Fruit fly (Drosophila melanogaster) whole organism, prepupa: ENCODE measurements around the gene CG32344.

Source experiments
- CG10631 ChIP-seq: fragments of 200-800 bp; sonication (Bioruptor generic); optimal IDR thresholded peaks from 2 replicates; lab custom pipeline; 2016; ENCODE audit warnings: missing biosample characterization, missing genetic modification characterization
- CG10669 ChIP-seq: fragments of 200-800 bp; sonication (Bioruptor generic); optimal IDR thresholded peaks from 3 replicates; lab custom pipeline; 2018; ENCODE audit warnings: missing biosample characterization, mild to moderate bottlenecking, missing genetic modification characterization, moderate library complexity
- CG11294 ChIP-seq: fragments of 200-800 bp; sonication (Bioruptor generic); IDR thresholded peaks from 2 replicates; pipeline ENCODE4 v1.3.6; 2022; ENCODE audit warnings: missing biosample characterization, missing genetic modification characterization
- CG11762 ChIP-seq: fragments of 200-800 bp; sonication (Bioruptor generic); optimal IDR thresholded peaks from 3 replicates; lab custom pipeline; 2016; ENCODE audit warnings: missing biosample characterization, missing genetic modification characterization; ENCODE audit not compliant: insufficient read depth
- CG11902 ChIP-seq: fragments of 200-800 bp; sonication (Bioruptor generic); optimal IDR thresholded peaks from 3 replicates; lab custom pipeline; 2016; ENCODE audit warnings: missing biosample characterization, missing genetic modification characterization
- CG15336 ChIP-seq: fragments of 200-800 bp; sonication (Bioruptor generic); IDR thresholded peaks from 2 replicates; pipeline ENCODE4 v1.3.6; 2022; ENCODE audit warnings: missing biosample characterization, missing genetic modification characterization
- CG1621 ChIP-seq: fragments of 200-800 bp; sonication (Bioruptor generic); optimal IDR thresholded peaks from 3 replicates; lab custom pipeline; 2018; ENCODE audit warnings: missing biosample characterization, mild to moderate bottlenecking, missing genetic modification characterization
- CG16779 ChIP-seq: fragments of 200-800 bp; sonication (Bioruptor generic); optimal IDR thresholded peaks from 3 replicates; lab custom pipeline; 2017; ENCODE audit warnings: missing biosample characterization, mild to moderate bottlenecking, missing genetic modification characterization
- CG3032 ChIP-seq: fragments of 200-800 bp; optimal IDR thresholded peaks from 2 replicates; lab custom pipeline; 2019; ENCODE audit warnings: missing biosample characterization, mild to moderate bottlenecking, missing genetic modification characterization, moderate library complexity
- CG32006 ChIP-seq: fragments of 200-800 bp; sonication (Bioruptor generic); optimal IDR thresholded peaks from 3 replicates; lab custom pipeline; 2017; ENCODE audit warnings: missing biosample characterization, mild to moderate bottlenecking, missing genetic modification characterization
- CG34406 ChIP-seq: fragments of 200-800 bp; sonication (Bioruptor generic); optimal IDR thresholded peaks from 3 replicates; lab custom pipeline; 2016; ENCODE audit warnings: missing biosample characterization, missing genetic modification characterization
- CG3919 ChIP-seq: fragments of 200-800 bp; sonication (Bioruptor generic); optimal IDR thresholded peaks from 3 replicates; lab custom pipeline; 2016; ENCODE audit warnings: missing biosample characterization, missing genetic modification characterization
- CG4318 ChIP-seq: fragments of 200-800 bp; sonication (Bioruptor generic); optimal IDR thresholded peaks from 3 replicates; lab custom pipeline; 2017; ENCODE audit warnings: missing biosample characterization, mild to moderate bottlenecking, missing genetic modification characterization
- CG6276 ChIP-seq: fragments of 200-800 bp; sonication (Bioruptor generic); optimal IDR thresholded peaks from 2 replicates; lab custom pipeline; 2017; ENCODE audit warnings: missing biosample characterization, mild to moderate bottlenecking, missing genetic modification characterization
- CG6792 ChIP-seq: fragments of 200-800 bp; sonication (Bioruptor generic); optimal IDR thresholded peaks from 3 replicates; lab custom pipeline; 2016; ENCODE audit warnings: missing biosample characterization, missing genetic modification characterization
- CG6808 ChIP-seq: fragments of 200-800 bp; sonication (Bioruptor generic); optimal IDR thresholded peaks from 3 replicates; lab custom pipeline; 2017; ENCODE audit warnings: missing biosample characterization, missing genetic modification characterization, mild to moderate bottlenecking, moderate library complexity, missing genetic modification reagents
- CG6854 ChIP-seq: fragments of 200-800 bp; sonication (Bioruptor generic); optimal IDR thresholded peaks from 2 replicates; lab custom pipeline; 2017; ENCODE audit warnings: missing biosample characterization, mild to moderate bottlenecking, missing genetic modification characterization
- CG7368 ChIP-seq: fragments of 200-800 bp; sonication (Bioruptor generic); optimal IDR thresholded peaks from 3 replicates; lab custom pipeline; 2016; ENCODE audit warnings: missing biosample characterization, missing genetic modification characterization
- CG8119 ChIP-seq: fragments of 200-800 bp; sonication (Bioruptor generic); IDR thresholded peaks from 3 replicates; pipeline ENCODE4 v1.3.6; 2022; ENCODE audit warnings: missing biosample characterization, missing genetic modification characterization
- CG8319 ChIP-seq: fragments of 200-800 bp; sonication (Bioruptor generic); optimal IDR thresholded peaks from 3 replicates; lab custom pipeline; 2016; ENCODE audit warnings: missing biosample characterization, missing genetic modification characterization
- CG8632 ChIP-seq: fragments of 200-800 bp; sonication (Bioruptor generic); optimal IDR thresholded peaks from 3 replicates; lab custom pipeline; 2016; ENCODE audit warnings: missing biosample characterization, missing genetic modification characterization
- CG9139 ChIP-seq: fragments of 200-800 bp; sonication (Bioruptor generic); optimal IDR thresholded peaks from 3 replicates; lab custom pipeline; 2017; ENCODE audit warnings: missing biosample characterization, mild to moderate bottlenecking, missing genetic modification characterization
- Eip75B ChIP-seq: fragments of 200-800 bp; sonication (Bioruptor generic); optimal IDR thresholded peaks from 3 replicates; lab custom pipeline; 2016; ENCODE audit warnings: missing biosample characterization, missing genetic modification characterization
- Eip78C ChIP-seq: fragments of 200-800 bp; sonication (Bioruptor generic); peaks from one replicate; lab custom pipeline; 2016; ENCODE audit warnings: missing biosample characterization, missing genetic modification characterization
- Eip93F ChIP-seq: fragments of 200-800 bp; sonication (Bioruptor generic); optimal IDR thresholded peaks from 2 replicates; lab custom pipeline; 2016; ENCODE audit warnings: missing biosample characterization, mild to moderate bottlenecking, missing genetic modification characterization
- Ets21C ChIP-seq: fragments of 200-800 bp; sonication (Bioruptor generic); optimal IDR thresholded peaks from 3 replicates; lab custom pipeline; 2016; ENCODE audit warnings: missing biosample characterization, missing genetic modification characterization
- Gug ChIP-seq: fragments of 200-800 bp; sonication (Bioruptor generic); IDR thresholded peaks from 2 replicates; pipeline ENCODE4 v1.3.6; 2022; ENCODE audit warnings: missing biosample characterization, missing genetic modification characterization
- Hr38 ChIP-seq: sonication (Bioruptor generic); optimal IDR thresholded peaks from 2 replicates; lab custom pipeline; 2016; ENCODE audit warnings: missing biosample characterization, missing genetic modification characterization
- Hr39 ChIP-seq: fragments of 200-800 bp; sonication (Bioruptor generic); optimal IDR thresholded peaks from 2 replicates; lab custom pipeline; 2016; ENCODE audit warnings: missing biosample characterization, missing genetic modification characterization
- Hr4 ChIP-seq: fragments of 200-800 bp; sonication (Bioruptor generic); optimal IDR thresholded peaks from 3 replicates; lab custom pipeline; 2016; ENCODE audit warnings: missing biosample characterization, missing genetic modification characterization
- Lpt ChIP-seq: fragments of 200-800 bp; sonication (Bioruptor generic); optimal IDR thresholded peaks from 3 replicates; lab custom pipeline; 2016; ENCODE audit warnings: missing biosample characterization, missing genetic modification characterization
- OdsH ChIP-seq: fragments of 200-800 bp; sonication (Bioruptor generic); optimal IDR thresholded peaks from 3 replicates; lab custom pipeline; 2016; ENCODE audit warnings: missing biosample characterization, missing genetic modification characterization
- Smox ChIP-seq: fragments of 200-800 bp; sonication (Bioruptor generic); optimal IDR thresholded peaks from 3 replicates; lab custom pipeline; 2016; ENCODE audit warnings: missing biosample characterization, missing genetic modification characterization
- Sox102F ChIP-seq: fragments of 200-800 bp; sonication (Bioruptor generic); optimal IDR thresholded peaks from 2 replicates; lab custom pipeline; 2016; ENCODE audit warnings: missing biosample characterization, mild to moderate bottlenecking, missing genetic modification characterization
- Sox14 ChIP-seq: fragments of 200-800 bp; sonication (Bioruptor generic); optimal IDR thresholded peaks from 3 replicates; lab custom pipeline; 2016; ENCODE audit warnings: missing biosample characterization, missing genetic modification characterization
- Sox15 ChIP-seq: fragments of 200-800 bp; sonication (Bioruptor generic); optimal IDR thresholded peaks from 3 replicates; lab custom pipeline; 2016; ENCODE audit warnings: missing biosample characterization, missing genetic modification characterization
- acj6 ChIP-seq: fragments of 200-800 bp; sonication (Bioruptor generic); optimal IDR thresholded peaks from 3 replicates; lab custom pipeline; 2016; ENCODE audit warnings: missing biosample characterization, missing genetic modification characterization
- cyc ChIP-seq: fragments of 200-800 bp; sonication (Bioruptor generic); optimal IDR thresholded peaks from 3 replicates; lab custom pipeline; 2016; ENCODE audit warnings: missing biosample characterization, missing genetic modification characterization
- dsx ChIP-seq: fragments of 200-800 bp; optimal IDR thresholded peaks from 3 replicates; lab custom pipeline; 2019; ENCODE audit warnings: missing biosample characterization, mild to moderate bottlenecking, missing genetic modification characterization, moderate library complexity; ENCODE audit not compliant: poor library complexity, severe bottlenecking
- eg ChIP-seq: fragments of 200-800 bp; sonication (Bioruptor generic); IDR thresholded peaks from 3 replicates; pipeline ENCODE4 v1.3.6; 2022; ENCODE audit warnings: missing biosample characterization, missing genetic modification characterization
- esn ChIP-seq: fragments of 200-800 bp; sonication (Bioruptor generic); optimal IDR thresholded peaks from 2 replicates; lab custom pipeline; 2016; ENCODE audit warnings: missing biosample characterization, mild to moderate bottlenecking, missing genetic modification characterization, moderate library complexity
- fd85E ChIP-seq: fragments of 200-800 bp; sonication (Bioruptor generic); optimal IDR thresholded peaks from 3 replicates; lab custom pipeline; 2016; ENCODE audit warnings: missing biosample characterization, missing genetic modification characterization
- fkh ChIP-seq: fragments of 200-800 bp; sonication (Bioruptor generic); optimal IDR thresholded peaks from 3 replicates; lab custom pipeline; 2017; ENCODE audit warnings: missing biosample characterization, mild to moderate bottlenecking, missing genetic modification characterization, moderate library complexity
- lz ChIP-seq: fragments of 200-800 bp; sonication (Bioruptor generic); optimal IDR thresholded peaks from 3 replicates; lab custom pipeline; 2016; ENCODE audit warnings: missing biosample characterization, missing genetic modification characterization
- net ChIP-seq: fragments of 200-800 bp; sonication (Bioruptor generic); optimal IDR thresholded peaks from 3 replicates; lab custom pipeline; 2016; ENCODE audit warnings: missing biosample characterization, missing genetic modification characterization
- pdm3 ChIP-seq: fragments of 200-800 bp; sonication (Bioruptor generic); optimal IDR thresholded peaks from 3 replicates; lab custom pipeline; 2016; ENCODE audit warnings: missing biosample characterization, missing genetic modification characterization
- salr ChIP-seq, 2 experiments: fragments of 200-800 bp; sonication (Bioruptor generic); optimal IDR thresholded peaks; 3 replicates each; lab custom pipeline; 2016 to 2018; ENCODE audit warnings: missing biosample characterization in 2 of 2, missing genetic modification characterization in 2 of 2, mild to moderate bottlenecking in 1 of 2
- spab ChIP-seq: fragments of 200-800 bp; sonication (Bioruptor generic); optimal IDR thresholded peaks from 2 replicates; lab custom pipeline; 2017; ENCODE audit warnings: missing biosample characterization, mild to moderate bottlenecking, missing genetic modification characterization, missing genetic modification reagents
- ss ChIP-seq, 2 experiments: fragments of 200-800 bp; sonication (Bioruptor generic); optimal IDR thresholded peaks; 2 replicates in 1 of 2; 3 replicates in 1 of 2; lab custom pipeline; 2017 to 2018; ENCODE audit warnings: mild to moderate bottlenecking in 2 of 2, missing biosample characterization in 2 of 2, missing genetic modification characterization in 2 of 2, moderate library complexity in 1 of 2
- svp ChIP-seq: fragments of 200-800 bp; sonication (Bioruptor generic); peaks from one replicate; lab custom pipeline; 2016; ENCODE audit warnings: missing biosample characterization, missing genetic modification characterization
- topi ChIP-seq: fragments of 200-800 bp; sonication (Bioruptor generic); optimal IDR thresholded peaks from 3 replicates; lab custom pipeline; 2016; ENCODE audit warnings: missing biosample characterization, missing genetic modification characterization
- vri ChIP-seq: fragments of 200-800 bp; sonication (Bioruptor generic); optimal IDR thresholded peaks from 3 replicates; lab custom pipeline; 2016; ENCODE audit warnings: missing biosample characterization, mild to moderate bottlenecking, missing genetic modification characterization

The CG32344 gene

dm6 chr3L:271501-272249 is 52.8 kb downstream of the CG32344 start:
- TF ChIP-seq cyc (GFP tag; lab: Kevin White, UChicago) (no peak), dsx (GFP tag; lab: Kevin White, UChicago) (no peak), esn (GFP tag; lab: Kevin White, UChicago) (no peak), Lpt (peak; percentile 38), CG10669 (GFP tag; lab: Kevin White, UChicago) (no peak), eg (GFP tag; lab: Robert Waterston, UW) (peak; percentile 46; the same call in 2 of the 3 replicates), fkh (no peak), Sox15 (GFP tag; lab: Kevin White, UChicago) (no peak), CG3919 (GFP tag; lab: Kevin White, UChicago) (no peak), CG16779 (no peak), Hr39 (no peak), CG10631 (no peak), Eip93F (GFP tag; lab: Kevin White, UChicago) (peak; percentile 17), CG7368 (no peak), CG15336 (GFP tag; lab: Robert Waterston, UW) (no peak), topi (no peak), CG6276 (GFP tag; lab: Kevin White, UChicago) (no peak), acj6 (no peak), pdm3 (GFP tag; lab: Kevin White, UChicago) (no peak), CG3032 (tag; lab: Kevin White, UChicago) (no peak), CG1621 (peak; percentile 52), Hr4 (GFP tag; lab: Kevin White, UChicago) (no peak), lz (GFP tag; lab: Kevin White, UChicago) (no peak), fd85E (GFP tag; lab: Kevin White, UChicago) (no peak), CG11762 (GFP tag; lab: Kevin White, UChicago) (no peak), CG6792 (GFP tag; lab: Kevin White, UChicago) (no peak), svp (GFP tag; lab: Kevin White, UChicago) (peak; percentile 95), Ets21C (no peak), CG32006 (GFP tag; lab: Kevin White, UChicago) (no peak), CG6854 (GFP tag; lab: Kevin White, UChicago) (peak; percentile 76), CG11294 (GFP tag; lab: Robert Waterston, UW) (no peak), salr (GFP tag; optimal IDR thresholded peaks at IDR 0.05; lab: Kevin White, UChicago) (no peak), CG11902 (GFP tag; lab: Kevin White, UChicago) (no peak), Sox102F (GFP tag; lab: Kevin White, UChicago) (no peak), Hr38 (GFP tag; lab: Kevin White, UChicago) (no peak), Eip78C (GFP tag; lab: Kevin White, UChicago) (no peak), CG6808 (GFP tag; lab: Kevin White, UChicago) (no peak), CG8119 (GFP tag; lab: Robert Waterston, UW) (peak; percentile 29; the same call in 1 of the 3 replicates), ss (GFP tag; optimal IDR thresholded peaks at IDR 0.05; lab: Kevin White, UChicago) (peak; percentile 2 to 8), vri (GFP tag; lab: Kevin White, UChicago) (peak; percentile 8), CG8632 (GFP tag; lab: Kevin White, UChicago) (no peak), CG34406 (GFP tag; lab: Kevin White, UChicago) (no peak), Smox (GFP tag; lab: Kevin White, UChicago) (no peak), CG4318 (GFP tag; lab: Kevin White, UChicago) (no peak), Gug (GFP tag; lab: Robert Waterston, UW) (no peak), CG9139 (GFP tag; lab: Kevin White, UChicago) (peak; percentile 56), OdsH (GFP tag; lab: Kevin White, UChicago) (no peak), Eip75B (GFP tag; lab: Kevin White, UChicago) (no peak), net (GFP tag; lab: Kevin White, UChicago) (no peak), CG8319 (GFP tag; lab: Kevin White, UChicago) (no peak), Sox14 (GFP tag; lab: Kevin White, UChicago) (no peak), spab (GFP tag; lab: Kevin White, UChicago) (no peak)
